Worm (Caenorhabditis elegans) whole organism, midembryonic: ENCODE measurements around the gene ifo-1.

Experiments used
- flt-1 ChIP-seq: fragments of 200-800 bp; sonication (Bioruptor generic); IDR thresholded peaks from 2 replicates; pipeline ENCODE4 v1.3.6; 2022; ENCODE audit warnings: missing genetic modification characterization, missing compliant biosample characterization
- ztf-23 ChIP-seq: fragments of 200-800 bp; sonication (Bioruptor generic); IDR thresholded peaks from 2 replicates; pipeline ENCODE4 v1.3.6; 2022; ENCODE audit warnings: missing genetic modification reagents, missing genetic modification characterization, missing compliant biosample characterization

- no peak for TF ChIP-seq ztf-23
- no peak for TF ChIP-seq flt-1 (GFP tag; lab: Robert Waterston, UW)
Observed at ce11 chrIV:7346751-7347150, 20.3 kb upstream of the ifo-1 start, which contains the start of gene daf-42.
